Fruit fly (Drosophila melanogaster) whole organism, embryonic: ENCODE measurements around the gene CG31886.

Experiments used
- CG31224 ChIP-seq: fragments of 200-800 bp; sonication (Bioruptor generic); IDR thresholded peaks from 2 replicates; pipeline ENCODE4 v1.3.6; 2022; ENCODE audit warnings: missing biosample characterization, missing genetic modification characterization
- CG32772 ChIP-seq: fragments of 200-800 bp; sonication (Bioruptor generic); IDR thresholded peaks from 2 replicates; pipeline ENCODE4 v1.3.6; 2022; ENCODE audit warnings: missing biosample characterization, missing genetic modification characterization
- CG8765 ChIP-seq: fragments of 200-800 bp; sonication (Bioruptor generic); IDR thresholded peaks from 2 replicates; pipeline ENCODE4 v1.3.6; 2022; ENCODE audit warnings: missing biosample characterization, missing genetic modification characterization
- Nf-YC ChIP-seq: fragments of 200-800 bp; optimal IDR thresholded peaks from 3 replicates; lab custom pipeline; 2019; ENCODE audit warnings: missing biosample characterization, mild to moderate bottlenecking, missing genetic modification characterization, moderate library complexity
- Scr ChIP-seq: fragments of 200-800 bp; sonication (Bioruptor generic); IDR thresholded peaks from 2 replicates; pipeline ENCODE4 v1.3.6; 2022; ENCODE audit warnings: missing biosample characterization, missing genetic modification characterization; ENCODE audit not compliant: partially characterized antibody
- cas ChIP-seq: fragments of 200-800 bp; sonication (Bioruptor generic); IDR thresholded peaks from 2 replicates; pipeline ENCODE4 v1.3.6; 2022; ENCODE audit warnings: missing biosample characterization, missing genetic modification characterization
- crc ChIP-seq: fragments of 200-800 bp; sonication (Bioruptor generic); optimal IDR thresholded peaks from 2 replicates; lab custom pipeline; 2016; ENCODE audit warnings: missing biosample characterization, missing genetic modification characterization
- crol ChIP-seq: fragments of 200-800 bp; sonication (Bioruptor generic); IDR thresholded peaks from 2 replicates; pipeline ENCODE4 v1.3.6; 2022; ENCODE audit warnings: missing biosample characterization, missing genetic modification characterization
- dysf ChIP-seq: fragments of 200-800 bp; sonication (Bioruptor generic); IDR thresholded peaks from 3 replicates; pipeline ENCODE4 v1.3.6; 2022; ENCODE audit warnings: missing biosample characterization, missing genetic modification characterization
- klu ChIP-seq: fragments of 200-800 bp; sonication (Bioruptor generic); IDR thresholded peaks from 2 replicates; pipeline ENCODE4 v1.3.6; 2022; ENCODE audit warnings: missing biosample characterization, missing genetic modification characterization
- pzg ChIP-seq: fragments of 200-800 bp; sonication (Bioruptor generic); optimal IDR thresholded peaks from 3 replicates; lab custom pipeline; 2018; ENCODE audit warnings: missing biosample characterization, mild to moderate bottlenecking, missing genetic modification characterization, moderate library complexity
- tna ChIP-seq: fragments of 200-800 bp; sonication (Bioruptor generic); IDR thresholded peaks from 2 replicates; pipeline ENCODE4 v1.3.6; 2022; ENCODE audit warnings: missing biosample characterization, missing genetic modification characterization; ENCODE audit not compliant: partially characterized antibody
- ttk ChIP-seq: fragments of 200-800 bp; sonication (Bioruptor generic); IDR thresholded peaks from 2 replicates; pipeline ENCODE4 v2.1.2; 2022; ENCODE audit warnings: missing biosample characterization, missing genetic modification characterization

- TF ChIP-seq CG31224 (GFP tag; lab: Robert Waterston, UW) = no peak
- no peak for TF ChIP-seq Scr
- TF ChIP-seq dysf (GFP tag; lab: Robert Waterston, UW) = no peak
- no peak for TF ChIP-seq crc (GFP tag; lab: Kevin White, UChicago)
- no peak for TF ChIP-seq tna
- no peak for TF ChIP-seq klu (GFP tag; lab: Robert Waterston, UW)
- no peak for TF ChIP-seq CG8765 (GFP tag; lab: Robert Waterston, UW)
- TF ChIP-seq cas = no peak
- TF ChIP-seq ttk = no peak
- TF ChIP-seq crol (GFP tag; lab: Robert Waterston, UW) = no peak
- no peak for TF ChIP-seq Nf-YC
- no peak for TF ChIP-seq CG32772 (GFP tag; lab: Robert Waterston, UW)
- TF ChIP-seq pzg (GFP tag; lab: Kevin White, UChicago) = no peak
Measured at dm6 chr2L:8956336-8956726, 2.5 kb downstream of the CG31886 start.
